Worm (Caenorhabditis elegans) whole organism, L1 larva: ENCODE results near the gene ZK1240.8.

Experiments used
- aha-1 ChIP-seq: fragments of 150-350 bp; optimal IDR thresholded peaks from 2 replicates; lab custom pipeline; 2014; ENCODE audit warnings: missing biosample characterization, missing genetic modification characterization
- ama-1 ChIP-seq: fragments of 150-350 bp; optimal IDR thresholded peaks from 2 replicates; lab custom pipeline; 2014
- ceh-63 ChIP-seq: fragments of 200-800 bp; sonication (Bioruptor generic); optimal IDR thresholded peaks from 2 replicates; lab custom pipeline; 2018; ENCODE audit warnings: mild to moderate bottlenecking, missing genetic modification characterization, missing compliant biosample characterization
- ceh-88 ChIP-seq: fragments of 200-800 bp; sonication (Bioruptor generic); IDR thresholded peaks from 2 replicates; pipeline ENCODE4 v1.3.6; 2022; ENCODE audit warnings: missing genetic modification characterization, missing compliant biosample characterization
- ces-1 ChIP-seq: fragments of 150-350 bp; optimal IDR thresholded peaks from 2 replicates; lab custom pipeline; 2014; ENCODE audit warnings: missing biosample characterization, missing genetic modification reagents, missing genetic modification characterization
- dpl-1 ChIP-seq, 3 experiments: fragments of 150-350 bp in 2 of 3; sonication (generic microtip) in 1 of 3; optimal IDR thresholded peaks; 2 replicates each; lab custom pipeline; 2014 to 2017; ENCODE audit warnings: missing biosample characterization in 3 of 3, missing genetic modification characterization in 3 of 3, missing genetic modification reagents in 3 of 3
- dsc-1 ChIP-seq: sonication (generic microtip); optimal IDR thresholded peaks from 2 replicates; lab custom pipeline; 2016; ENCODE audit warnings: mild to moderate bottlenecking, missing genetic modification characterization, missing compliant biosample characterization
- efl-1 ChIP-seq, 4 experiments: fragments of 150-350 bp; optimal IDR thresholded peaks in 3 of 4; peaks in 1 of 4; 1 replicate in 1 of 4; 2 replicates in 3 of 4; lab custom pipeline; 2014; ENCODE audit warnings: missing biosample characterization in 2 of 4, missing genetic modification characterization in 2 of 4, missing genetic modification reagents in 2 of 4
- egl-27 ChIP-seq, 2 experiments: fragments of 150-350 bp in 1 of 2; sonication (generic microtip); optimal IDR thresholded peaks; 3 replicates each; lab custom pipeline; 2017 to 2018; ENCODE audit warnings: missing biosample characterization in 2 of 2, missing genetic modification characterization in 2 of 2, missing genetic modification reagents in 2 of 2
- fkh-10 ChIP-seq: sonication (generic microtip); optimal IDR thresholded peaks from 2 replicates; lab custom pipeline; 2017; ENCODE audit warnings: missing biosample characterization, missing genetic modification reagents, missing genetic modification characterization
- fkh-4 ChIP-seq: sonication (generic microtip); optimal IDR thresholded peaks from 2 replicates; lab custom pipeline; 2016; ENCODE audit warnings: missing compliant biosample characterization, missing genetic modification characterization, borderline replicate concordance
- grh-1 ChIP-seq: fragments of 200-800 bp; sonication (Bioruptor generic); IDR thresholded peaks from 2 replicates; pipeline ENCODE4 v1.3.6; 2022; ENCODE audit warnings: missing genetic modification reagents, missing genetic modification characterization, missing compliant biosample characterization
- hpl-2 ChIP-seq: fragments of 150-350 bp; optimal IDR thresholded peaks from 2 replicates; lab custom pipeline; 2014; ENCODE audit warnings: missing biosample characterization, missing genetic modification reagents, missing genetic modification characterization
- irx-1 ChIP-seq: sonication (generic microtip); optimal IDR thresholded peaks from 2 replicates; lab custom pipeline; 2016; ENCODE audit warnings: missing genetic modification characterization, missing compliant biosample characterization
- isw-1 ChIP-seq: fragments of 200-800 bp; sonication (Bioruptor generic); IDR thresholded peaks from 2 replicates; pipeline ENCODE4 v1.3.6; 2022; ENCODE audit warnings: missing genetic modification characterization, missing compliant biosample characterization
- lin-13 ChIP-seq: fragments of 150-350 bp; optimal IDR thresholded peaks from 2 replicates; lab custom pipeline; 2014; ENCODE audit warnings: missing biosample characterization, missing genetic modification reagents, missing genetic modification characterization
- lsy-2 ChIP-seq, 2 experiments: fragments of 150-350 bp; optimal IDR thresholded peaks; 2 replicates each; lab custom pipeline; 2014; ENCODE audit warnings: missing biosample characterization in 2 of 2, missing genetic modification characterization in 2 of 2
- mdl-1 ChIP-seq, 2 experiments: fragments of 150-350 bp; optimal IDR thresholded peaks; 2 replicates each; lab custom pipeline; 2014 to 2017; ENCODE audit warnings: missing biosample characterization in 2 of 2, missing genetic modification characterization in 2 of 2, inconsistent platforms in 1 of 2
- mef-2 ChIP-seq: fragments of 150-350 bp; optimal IDR thresholded peaks from 2 replicates; lab custom pipeline; 2014; ENCODE audit warnings: missing biosample characterization, missing genetic modification characterization
- mep-1 ChIP-seq: fragments of 150-350 bp; optimal IDR thresholded peaks from 2 replicates; lab custom pipeline; 2014; ENCODE audit warnings: missing biosample characterization, missing genetic modification characterization
- nhr-71 ChIP-seq: sonication (generic microtip); optimal IDR thresholded peaks from 2 replicates; lab custom pipeline; 2016; ENCODE audit warnings: mild to moderate bottlenecking, missing genetic modification characterization, moderate library complexity, missing compliant biosample characterization
- nhr-76 ChIP-seq: sonication (generic microtip); optimal IDR thresholded peaks from 2 replicates; lab custom pipeline; 2017; ENCODE audit warnings: missing biosample characterization, missing genetic modification characterization
- nhr-77 ChIP-seq: fragments of 150-350 bp; optimal IDR thresholded peaks from 2 replicates; lab custom pipeline; 2014; ENCODE audit warnings: missing biosample characterization, missing genetic modification characterization
- nhr-84 ChIP-seq: sonication (generic microtip); optimal IDR thresholded peaks from 2 replicates; lab custom pipeline; 2017; ENCODE audit warnings: missing biosample characterization, missing genetic modification characterization
- nhr-85 ChIP-seq: sonication (generic microtip); peaks from one replicate; lab custom pipeline; 2016; ENCODE audit warnings: missing genetic modification characterization, inconsistent platforms, missing compliant biosample characterization
- nhr-90 ChIP-seq: sonication (generic microtip); optimal IDR thresholded peaks from 2 replicates; lab custom pipeline; 2016; ENCODE audit warnings: mild to moderate bottlenecking, missing genetic modification characterization, missing compliant biosample characterization; ENCODE audit not compliant: poor library complexity
- pqm-1 ChIP-seq: sonication (generic microtip); optimal IDR thresholded peaks from 3 replicates; lab custom pipeline; 2017; ENCODE audit warnings: missing biosample characterization, missing genetic modification characterization
- skn-1 ChIP-seq: fragments of 150-350 bp; optimal IDR thresholded peaks from 2 replicates; lab custom pipeline; 2014; ENCODE audit warnings: missing biosample characterization, missing genetic modification characterization
- snpc-4 ChIP-seq: fragments of 150-350 bp; optimal IDR thresholded peaks from 2 replicates; lab custom pipeline; 2014; ENCODE audit warnings: missing biosample characterization, missing genetic modification characterization
- sptf-1 ChIP-seq: fragments of 150-350 bp; optimal IDR thresholded peaks from 2 replicates; lab custom pipeline; 2014; ENCODE audit warnings: missing biosample characterization, missing genetic modification characterization
- swsn-7 ChIP-seq: sonication (generic microtip); optimal IDR thresholded peaks from 2 replicates; lab custom pipeline; 2016; ENCODE audit warnings: missing genetic modification characterization, missing compliant biosample characterization
- tbx-2 ChIP-seq: sonication (generic microtip); optimal IDR thresholded peaks from 2 replicates; lab custom pipeline; 2016; ENCODE audit warnings: missing genetic modification characterization, missing compliant biosample characterization
- unc-62 ChIP-seq: fragments of 150-350 bp; optimal IDR thresholded peaks from 2 replicates; lab custom pipeline; 2014; ENCODE audit warnings: missing biosample characterization, missing genetic modification reagents, missing genetic modification characterization
- unc-86 ChIP-seq: sonication (generic microtip); optimal IDR thresholded peaks from 2 replicates; lab custom pipeline; 2016; ENCODE audit warnings: missing genetic modification characterization, missing compliant biosample characterization
- vab-15 ChIP-seq: sonication (generic microtip); optimal IDR thresholded peaks from 2 replicates; lab custom pipeline; 2017; ENCODE audit warnings: missing genotype, mild to moderate bottlenecking, missing genetic modification characterization, missing compliant biosample characterization
- xbp-1 ChIP-seq: sonication (generic microtip); optimal IDR thresholded peaks from 2 replicates; lab custom pipeline; 2016; ENCODE audit warnings: missing genetic modification characterization, missing compliant biosample characterization
- ztf-4 ChIP-seq: fragments of 150-350 bp; optimal IDR thresholded peaks from 2 replicates; lab custom pipeline; 2014; ENCODE audit warnings: missing biosample characterization, missing genetic modification characterization

Gene ZK1240.8

ce11 chrII:2363673-2364072 is 34.8 kb upstream of the ZK1240.8 start, which contains the start of gene F43C11.11:
F43C11.11 (minus strand) TSS chrII:2363773.
- TF ChIP-seq hpl-2 (no peak), fkh-10 (GFP tag; lab: Kevin White, UChicago) (no peak), sptf-1 (tag; lab: Kevin White, UChicago) (no peak), nhr-85 (no peak), dpl-1 (GFP tag; optimal IDR thresholded peaks at IDR 0.05; lab: Kevin White, UChicago) (no peak), ztf-4 (tag; lab: Kevin White, UChicago) (no peak), nhr-76 (tag; lab: Kevin White, UChicago) (no peak), dsc-1 (tag; lab: Kevin White, UChicago) (no peak)

ce11 chrII:2359965-2360364 is 31.1 kb upstream of the ZK1240.8 start, which contains the start of gene F43C11.16:
F43C11.16 (minus strand) TSS chrII:2360065.
- TF ChIP-seq fkh-4 (no peak), efl-1 (optimal IDR thresholded peaks at IDR 0.05; lab: Kevin White, UChicago) (no peak), efl-1 (GFP tag; optimal IDR thresholded peaks at IDR 0.05 in 1 of 2; lab: Kevin White, UChicago) (peak in 1 of 2 experiments; percentile 18)

- TF ChIP-seq xbp-1 (no peak), aha-1 (tag; lab: Kevin White, UChicago) (no peak), mef-2 (no peak), mep-1 (tag; lab: Kevin White, UChicago) (no peak), nhr-84 (tag; lab: Kevin White, UChicago) (no peak), fkh-4 (no peak), nhr-85 (no peak), grh-1 (no peak), ceh-63 (GFP tag; lab: Kevin White, UChicago) (no peak), irx-1 (tag; lab: Kevin White, UChicago) (no peak), egl-27 (tag; optimal IDR thresholded peaks at IDR 0.05; lab: Kevin White, UChicago) (no peak), vab-15 (tag; lab: Kevin White, UChicago) (no peak), ces-1 (GFP tag; lab: Kevin White, UChicago) (no peak), dpl-1 (GFP tag; optimal IDR thresholded peaks at IDR 0.05; lab: Kevin White, UChicago) (no peak), ama-1 (lab: Kevin White, UChicago) (no peak), lsy-2 (tag; optimal IDR thresholded peaks at IDR 0.05; lab: Kevin White, UChicago) (no peak), ceh-88 (GFP tag; lab: Robert Waterston, UW) (no peak), lin-13 (GFP tag; lab: Kevin White, UChicago) (no peak)
Observed at ce11 chrII:2356795-2357194, 27.9 kb upstream of the ZK1240.8 start, which contains the start of gene F43C11.1. F43C11.1 (plus strand) TSS chrII:2357095.

- TF ChIP-seq nhr-77 (no peak), snpc-4 (tag; lab: Kevin White, UChicago) (no peak), pqm-1 (tag; lab: Kevin White, UChicago) (no peak), nhr-85 (no peak), skn-1 (tag; lab: Kevin White, UChicago) (no peak)
- TF ChIP-seq, all 84 proteins: peak for 0
Observed at ce11 chrII:2354476-2354875, 25.6 kb upstream of the ZK1240.8 start, which contains the start of gene F43C11.2. F43C11.2 (plus strand) TSS chrII:2354776.

- TF ChIP-seq unc-62 (GFP tag; lab: Kevin White, UChicago), result no peak
- no peak for TF ChIP-seq nhr-90
- no peak for TF ChIP-seq tbx-2
Observed at ce11 chrII:2353012-2353411, 24.1 kb upstream of the ZK1240.8 start, which contains the start of gene F43C11.3. F43C11.3 (plus strand) TSS chrII:2353312.

ce11 chrII:2352546-2352945 is 23.7 kb upstream of the ZK1240.8 start, which contains the start of gene F43C11.10:
F43C11.10 (minus strand) TSS chrII:2352646.
- no peak for TF ChIP-seq sptf-1 (tag; lab: Kevin White, UChicago)
- no peak for TF ChIP-seq mdl-1 (tag; optimal IDR thresholded peaks at IDR 0.05; lab: Kevin White, UChicago)
- no peak for TF ChIP-seq swsn-7 (tag; lab: Kevin White, UChicago)
- TF ChIP-seq isw-1 (GFP tag; lab: Robert Waterston, UW), result no peak
- no peak for TF ChIP-seq unc-86 (tag; lab: Kevin White, UChicago)
- TF ChIP-seq nhr-71 (tag; lab: Kevin White, UChicago), result no peak
- TF ChIP-seq vab-15 (tag; lab: Kevin White, UChicago), result no peak
